Worm (Caenorhabditis elegans) whole organism, mixed stage, embryonic: ENCODE measurements around the gene F45C12.17.

Experiments used
- elt-3 ChIP-seq: fragments of 150-350 bp; optimal IDR thresholded peaks from 2 replicates; lab custom pipeline; 2014; ENCODE audit warnings: missing biosample characterization, missing genetic modification characterization
- nhr-76 ChIP-seq: sonication (generic microtip); optimal IDR thresholded peaks from 2 replicates; lab custom pipeline; 2017; ENCODE audit warnings: missing biosample characterization, missing genetic modification characterization
- sem-2 ChIP-seq: fragments of 200-800 bp; sonication (Bioruptor generic); optimal IDR thresholded peaks from 2 replicates; lab custom pipeline; 2018; ENCODE audit warnings: mild to moderate bottlenecking, missing genetic modification characterization, missing compliant biosample characterization
- ztf-11 ChIP-seq: fragments of 150-350 bp; optimal IDR thresholded peaks from 2 replicates; lab custom pipeline; 2014; ENCODE audit warnings: missing biosample characterization, missing genetic modification characterization

- TF ChIP-seq sem-2 (GFP tag; lab: Kevin White, UChicago) (no peak), ztf-11 (tag; lab: Kevin White, UChicago) (no peak), nhr-76 (no peak), elt-3 (tag; lab: Kevin White, UChicago) (no peak)
Measured at ce11 chrII:1761564-1761963, 35.7 kb downstream of the F45C12.17 start, which contains the start of gene F36H5.4.
